Worm (Caenorhabditis elegans) whole organism, L4 larva: ENCODE results near the gene nhr-95.

Experiments used
- T20F7.1 ChIP-seq: fragments of 200-800 bp; sonication (Bioruptor generic); optimal IDR thresholded peaks from 2 replicates; lab custom pipeline; 2018; ENCODE audit warnings: mild to moderate bottlenecking, missing genetic modification characterization, missing compliant biosample characterization
- aly-2 ChIP-seq: sonication (generic microtip); optimal IDR thresholded peaks from 2 replicates; lab custom pipeline; 2018; ENCODE audit warnings: missing biosample characterization, missing genetic modification characterization
- ces-1 ChIP-seq: fragments of 150-350 bp; sonication (generic microtip); optimal IDR thresholded peaks from 4 replicates; lab custom pipeline; 2014; ENCODE audit warnings: missing biosample characterization, missing genetic modification reagents, missing genetic modification characterization
- ctbp-1 ChIP-seq: fragments of 200-800 bp; sonication (Bioruptor generic); IDR thresholded peaks from 2 replicates; pipeline ENCODE4 v1.3.6; 2022; ENCODE audit warnings: missing genetic modification reagents, missing genetic modification characterization, missing compliant biosample characterization
- daf-16 ChIP-seq, 3 experiments: sonication (generic microtip); optimal IDR thresholded peaks; 2 replicates each; lab custom pipeline; 2016 to 2017; ENCODE audit warnings: missing genetic modification characterization in 3 of 3, missing genetic modification reagents in 3 of 3, mild to moderate bottlenecking in 2 of 3, missing compliant biosample characterization in 2 of 3, missing biosample characterization in 1 of 3, moderate library complexity in 1 of 3
- dve-1 ChIP-seq: sonication (generic microtip); optimal IDR thresholded peaks from 2 replicates; lab custom pipeline; 2017; ENCODE audit warnings: antibody characterized with exemption, mild to moderate bottlenecking, missing genetic modification characterization, missing compliant biosample characterization; ENCODE audit not compliant: insufficient read depth
- lin-13 ChIP-seq: fragments of 150-350 bp; optimal IDR thresholded peaks from 2 replicates; lab custom pipeline; 2014; ENCODE audit warnings: missing biosample characterization, missing genetic modification reagents, missing genetic modification characterization
- nhr-10 ChIP-seq: fragments of 150-350 bp; optimal IDR thresholded peaks from 2 replicates; lab custom pipeline; 2014; ENCODE audit warnings: missing biosample characterization, missing genetic modification characterization
- nhr-25 ChIP-seq: sonication (generic microtip); optimal IDR thresholded peaks from 2 replicates; lab custom pipeline; 2017; ENCODE audit warnings: missing genetic modification characterization, mild to moderate bottlenecking, missing compliant biosample characterization, antibody characterized with exemption, moderate library complexity, borderline replicate concordance; ENCODE audit not compliant: insufficient read depth
- nhr-28 ChIP-seq: fragments of 150-350 bp; optimal IDR thresholded peaks from 2 replicates; lab custom pipeline; 2014; ENCODE audit warnings: missing biosample characterization, missing genetic modification characterization
- unc-62 ChIP-seq, 3 experiments: fragments of 150-350 bp in 1 of 3; sonication (generic microtip); optimal IDR thresholded peaks in 2 of 3; peaks in 1 of 3; 1 replicate in 1 of 3; 2 replicates in 2 of 3; lab custom pipeline; 2014 to 2017; ENCODE audit warnings: missing biosample characterization in 3 of 3, missing genetic modification characterization in 3 of 3, missing genetic modification reagents in 3 of 3, missing genotype in 1 of 3
- ztf-11 ChIP-seq: fragments of 150-350 bp; optimal IDR thresholded peaks from 2 replicates; lab custom pipeline; 2014; ENCODE audit warnings: missing biosample characterization, missing genetic modification characterization

ce11 chrV:19120743-19121642 lies 38.6 kb upstream of the nhr-95 start:
- no peak for TF ChIP-seq ztf-11 (tag; lab: Kevin White, UChicago)
- TF ChIP-seq nhr-28: no peak
- TF ChIP-seq ces-1 (GFP tag; lab: Kevin White, UChicago): no peak
- no peak for TF ChIP-seq unc-62 (GFP tag; optimal IDR thresholded peaks at IDR 0.05 in 1 of 2; lab: Kevin White, UChicago)
- TF ChIP-seq unc-62 (tag; optimal IDR thresholded peaks at IDR 0.05; lab: Kevin White, UChicago): no peak
- no peak for TF ChIP-seq ctbp-1
- TF ChIP-seq daf-16 (GFP tag; optimal IDR thresholded peaks at IDR 0.05; lab: Kevin White, UChicago): no peak
- TF ChIP-seq daf-16 (tag; optimal IDR thresholded peaks at IDR 0.05; lab: Kevin White, UChicago): no peak
- no peak for TF ChIP-seq lin-13 (GFP tag; lab: Kevin White, UChicago)
- no peak for TF ChIP-seq nhr-10 (tag; lab: Kevin White, UChicago)
- TF ChIP-seq nhr-25 (tag; lab: Kevin White, UChicago): no peak
- no peak for TF ChIP-seq T20F7.1
- no peak for TF ChIP-seq dve-1 (tag; lab: Kevin White, UChicago)
- TF ChIP-seq aly-2 (tag; lab: Kevin White, UChicago): no peak
